Worm (Caenorhabditis elegans): Measurements from ENCODE around the gene mdt-8.
A peak's percentile ranks its signal among the peaks of the same experiment; 100 is the strongest.

mdt-8 gene

DNA sequence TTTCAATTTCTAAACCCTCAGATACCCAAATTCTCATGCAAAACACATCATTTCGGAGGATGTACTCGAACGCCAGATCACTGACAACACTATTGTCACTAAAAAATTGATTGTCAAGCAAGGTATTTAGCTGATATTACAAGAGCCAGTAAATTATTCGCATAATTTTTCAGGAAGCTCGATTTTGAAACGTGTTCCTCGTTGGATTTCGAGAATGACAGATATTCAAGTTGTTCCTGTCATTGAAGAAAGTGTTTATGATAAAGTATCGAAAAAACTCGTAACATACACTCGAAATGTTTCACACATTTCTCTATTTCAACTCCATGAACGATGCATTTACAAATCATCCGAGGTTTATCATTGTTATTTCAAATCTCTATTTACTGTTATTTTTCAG lies 37.8 kb downstream of the mdt-8 start:
- TF ChIP-seq pha-4 (tag; optimal IDR thresholded peaks at IDR 0.05) (no peak), unc-55 (GFP tag; optimal IDR thresholded peaks at IDR 0.05) (no peak), lin-11 (tag; optimal IDR thresholded peaks at IDR 0.05) (no peak), hlh-8 (tag; optimal IDR thresholded peaks at IDR 0.05) (no peak), ttx-3 (tag; optimal IDR thresholded peaks at IDR 0.05) (no peak), ceh-2 (tag; optimal IDR thresholded peaks at IDR 0.05) (no peak), ceh-24 (tag; optimal IDR thresholded peaks at IDR 0.05) (no peak), unc-42 (tag; optimal IDR thresholded peaks at IDR 0.05) (no peak), gmeb-2 (tag; optimal IDR thresholded peaks at IDR 0.05) (no peak)

- TF ChIP-seq unc-42 (tag; optimal IDR thresholded peaks at IDR 0.05), result peak; percentile 70
- no peak for TF ChIP-seq nhr-11 (tag; optimal IDR thresholded peaks at IDR 0.05)
- TF ChIP-seq hlh-8 (tag; optimal IDR thresholded peaks at IDR 0.05), result no peak
- TF ChIP-seq ceh-24 (tag; optimal IDR thresholded peaks at IDR 0.05), result no peak
- no peak for TF ChIP-seq ama-1 (optimal IDR thresholded peaks at IDR 0.05)
These were observed 38.3 kb downstream of the mdt-8 start, which contains the start of the genes ooc-3 and B0334.4 for ce11 chrII:11495307-11495706. TSS of gene ooc-3 (minus strand) at chrII:11495321. TSS of gene B0334.4 (plus strand) at chrII:11495692.

ce11 chrII:11492843-11493242 lies 40.8 kb downstream of the mdt-8 start, which contains the start of gene hacl-1:
TSS of gene hacl-1 (minus strand) at chrII:11492963.
- TF ChIP-seq pha-4 (tag; optimal IDR thresholded peaks at IDR 0.05) (no peak), elt-2 (tag; optimal IDR thresholded peaks at IDR 0.05) (peak; percentile 27)

DNA sequence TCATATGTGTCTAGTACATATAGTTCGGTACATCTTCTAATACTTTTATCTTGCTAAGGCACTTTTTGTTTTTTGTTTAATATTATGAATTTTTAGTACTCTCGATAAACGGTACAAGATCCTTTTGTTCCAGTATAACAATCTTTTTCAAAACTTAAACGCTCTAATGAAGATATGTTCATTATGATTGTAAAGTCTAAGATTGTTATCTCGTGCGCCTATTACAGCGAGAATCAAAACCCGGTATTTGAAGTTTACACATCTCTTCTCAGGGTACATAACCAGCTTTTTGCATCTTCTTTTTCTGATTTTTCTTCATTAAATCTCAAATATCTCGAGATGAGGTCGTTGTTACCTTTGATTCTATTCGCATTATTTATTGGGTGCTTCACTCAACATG lies 45.6 kb downstream of the mdt-8 start, which contains the start of gene B0334.13:
Gene B0334.13 (plus strand): TSS at position 301 of the 400 bp plus-strand sequence.
- TF ChIP-seq ztf-16 (tag; optimal IDR thresholded peaks at IDR 0.05) (no peak), ceh-30 (tag; optimal IDR thresholded peaks at IDR 0.05) (no peak), unc-3 (GFP tag; conservative IDR thresholded peaks at IDR 0.05) (no peak), unc-3 (tag; optimal IDR thresholded peaks at IDR 0.05) (no peak), pha-2 (tag; optimal IDR thresholded peaks at IDR 0.05) (no peak), dve-1 (tag; optimal IDR thresholded peaks at IDR 0.05) (no peak), ceh-45 (GFP tag; IDR thresholded peaks at IDR 0.05) (no peak), K02D7.2 (tag; optimal IDR thresholded peaks at IDR 0.05) (no peak), pqm-1 (tag; optimal IDR thresholded peaks at IDR 0.05) (no peak), dmd-4 (tag; optimal IDR thresholded peaks at IDR 0.05; ENCODE audit: borderline replicate concordance) (no peak), rnt-1 (tag; optimal IDR thresholded peaks at IDR 0.05) (no peak), ceh-31 (tag; optimal IDR thresholded peaks at IDR 0.05) (no peak), ets-4 (tag; optimal IDR thresholded peaks at IDR 0.05) (no peak), ahr-1 (tag; optimal IDR thresholded peaks at IDR 0.05) (no peak), eyg-1 (tag; optimal IDR thresholded peaks at IDR 0.05) (no peak), ceh-6 (GFP tag; optimal IDR thresholded peaks at IDR 0.05) (no peak), npax-4 (tag; optimal IDR thresholded peaks at IDR 0.05) (no peak), hlh-8 (tag; optimal IDR thresholded peaks at IDR 0.05) (no peak)

- TF ChIP-seq ceh-34 (tag; optimal IDR thresholded peaks at IDR 0.05) (no peak), odd-2 (tag; optimal IDR thresholded peaks at IDR 0.05) (no peak), madf-2 (tag; optimal IDR thresholded peaks at IDR 0.05) (no peak), ceh-45 (GFP tag; IDR thresholded peaks at IDR 0.05) (no peak), fkh-6 (tag; optimal IDR thresholded peaks at IDR 0.05) (no peak), sox-2 (GFP tag; IDR thresholded peaks at IDR 0.05) (no peak), pha-4 (tag; optimal IDR thresholded peaks at IDR 0.05) (no peak), unc-55 (GFP tag; optimal IDR thresholded peaks at IDR 0.05) (no peak), unc-86 (tag; optimal IDR thresholded peaks at IDR 0.05) (no peak), ceh-24 (tag; optimal IDR thresholded peaks at IDR 0.05) (no peak)
These were observed 46.9 kb downstream of the mdt-8 start, which contains the start of gene ttr-18 for ce11 chrII:11486698-11487234. TSS of gene ttr-18 (minus strand) at chrII:11486748.

Data from whole organism, late embryonic.